Worm (Caenorhabditis elegans): ENCODE results near the gene T05H10.1.
A peak's percentile ranks its signal among the peaks of the same experiment; 100 is the strongest.

T05H10.1 gene

ce11 chrII:8078041-8078440 is 35.7 kb downstream of the T05H10.1 start, which contains the start of gene K02C4.5:
Gene K02C4.5, plus strand, starts transcription at chrII:8078435.
- TF ChIP-seq snpc-4 (tag; optimal IDR thresholded peaks at IDR 0.05) (no peak), lin-32 (GFP tag; optimal IDR thresholded peaks at IDR 0.05) (no peak), M03D4.4 (tag; optimal IDR thresholded peaks at IDR 0.05) (no peak), hlh-1 (tag; optimal IDR thresholded peaks at IDR 0.05) (no peak), ceh-39 (tag; optimal IDR thresholded peaks at IDR 0.05) (no peak), mls-2 (tag; optimal IDR thresholded peaks at IDR 0.05) (no peak), drap-1 (GFP tag; optimal IDR thresholded peaks at IDR 0.05) (no peak), unc-62 (GFP tag; optimal IDR thresholded peaks at IDR 0.05) (no peak), sem-2 (GFP tag; optimal IDR thresholded peaks at IDR 0.05) (no peak), blmp-1 (tag; optimal IDR thresholded peaks at IDR 0.05) (no peak), ztf-11 (tag; optimal IDR thresholded peaks at IDR 0.05) (no peak)

ce11 chrII:8086803-8087202 is 44.4 kb downstream of the T05H10.1 start, which contains the start of gene K02C4.3:
Gene K02C4.3, minus strand, starts transcription at chrII:8086853.
- TF ChIP-seq lin-13 (tag; optimal IDR thresholded peaks at IDR 0.05): no peak
- TF ChIP-seq mep-1 (tag; optimal IDR thresholded peaks at IDR 0.05): peak; percentile 60
- no peak for TF ChIP-seq sptf-1 (tag; optimal IDR thresholded peaks at IDR 0.05)
- peak; percentile 63 for TF ChIP-seq lsy-2 (tag; optimal IDR thresholded peaks at IDR 0.05)

- peak; percentile 25 for TF ChIP-seq ceh-39 (tag; optimal IDR thresholded peaks at IDR 0.05)
- peak; percentile 17 for TF ChIP-seq sptf-1 (tag; optimal IDR thresholded peaks at IDR 0.05)
- no peak for TF ChIP-seq hlh-1 (tag; optimal IDR thresholded peaks at IDR 0.05)
- no peak for TF ChIP-seq flh-1 (GFP tag; optimal IDR thresholded peaks at IDR 0.05)
- no peak for TF ChIP-seq unc-62 (GFP tag; optimal IDR thresholded peaks at IDR 0.05)
- TF ChIP-seq lin-32 (GFP tag; optimal IDR thresholded peaks at IDR 0.05): no peak
- no peak for TF ChIP-seq ztf-11 (tag; optimal IDR thresholded peaks at IDR 0.05)
- TF ChIP-seq elt-3 (tag; optimal IDR thresholded peaks at IDR 0.05): no peak
- peak; percentile 37 for TF ChIP-seq ceh-83 (GFP tag; optimal IDR thresholded peaks at IDR 0.05)
- no peak for TF ChIP-seq tbx-8 (GFP tag; optimal IDR thresholded peaks at IDR 0.05)
- TF ChIP-seq nhr-76 (tag; optimal IDR thresholded peaks at IDR 0.05): no peak
- TF ChIP-seq nhr-12 (tag; optimal IDR thresholded peaks at IDR 0.05): no peak
- TF ChIP-seq elt-1 (tag; optimal IDR thresholded peaks at IDR 0.05; ENCODE audit: borderline replicate concordance, insufficient read depth): no peak
- TF ChIP-seq unc-39 (tag; optimal IDR thresholded peaks at IDR 0.05): no peak
- TF ChIP-seq ces-1 (GFP tag; optimal IDR thresholded peaks at IDR 0.05): no peak
- peak; percentile 27 for TF ChIP-seq drap-1 (GFP tag; optimal IDR thresholded peaks at IDR 0.05)
These were observed 49.1 kb downstream of the T05H10.1 start for ce11 chrII:8091528-8091927.

- no peak for TF ChIP-seq nhr-2 (tag; optimal IDR thresholded peaks at IDR 0.05)
- TF ChIP-seq lin-13 (tag; optimal IDR thresholded peaks at IDR 0.05): no peak
- no peak for TF ChIP-seq nhr-28 (tag; optimal IDR thresholded peaks at IDR 0.05)
- TF ChIP-seq snpc-4 (tag; optimal IDR thresholded peaks at IDR 0.05): no peak
- no peak for TF ChIP-seq elt-1 (tag; optimal IDR thresholded peaks at IDR 0.05; ENCODE audit: borderline replicate concordance, insufficient read depth)
- TF ChIP-seq nhr-237 (tag; optimal IDR thresholded peaks at IDR 0.05): no peak
- TF ChIP-seq tbx-8 (GFP tag; optimal IDR thresholded peaks at IDR 0.05): no peak
- no peak for TF ChIP-seq zip-8 (tag; optimal IDR thresholded peaks at IDR 0.05)
These were observed 50.1 kb downstream of the T05H10.1 start, which contains the start of gene ltd-1 for ce11 chrII:8092537-8092936. Gene ltd-1, minus strand, starts transcription at chrII:8092754.

- TF ChIP-seq nhr-76 (tag; optimal IDR thresholded peaks at IDR 0.05) (no peak), M03D4.4 (tag; optimal IDR thresholded peaks at IDR 0.05) (no peak), lin-13 (tag; optimal IDR thresholded peaks at IDR 0.05) (no peak), lsy-2 (tag; optimal IDR thresholded peaks at IDR 0.05) (no peak), zip-8 (tag; optimal IDR thresholded peaks at IDR 0.05) (no peak), nhr-237 (tag; optimal IDR thresholded peaks at IDR 0.05) (no peak), bed-3 (GFP tag; optimal IDR thresholded peaks at IDR 0.05) (no peak), unc-120 (tag; optimal IDR thresholded peaks at IDR 0.05; ENCODE audit: poor library complexity, severe bottlenecking) (no peak), lin-32 (GFP tag; optimal IDR thresholded peaks at IDR 0.05) (no peak), mab-5 (tag; optimal IDR thresholded peaks at IDR 0.05) (no peak), blmp-1 (tag; optimal IDR thresholded peaks at IDR 0.05) (no peak), cnd-1 (tag; optimal IDR thresholded peaks at IDR 0.05) (no peak), nhr-12 (tag; optimal IDR thresholded peaks at IDR 0.05) (no peak), nhr-2 (tag; optimal IDR thresholded peaks at IDR 0.05) (no peak), elt-3 (tag; optimal IDR thresholded peaks at IDR 0.05) (no peak)
These were observed 50.9 kb downstream of the T05H10.1 start for ce11 chrII:8093283-8093682.

Measured in whole organism, mixed stage, embryonic.